Worm (Caenorhabditis elegans): ENCODE results near the gene sqv-3.

ce11 chrIII:9782483-9783081 lies 2.4 kb upstream of the sqv-3 start, which contains the start of gene R10E11.6:
- TF ChIP-seq lin-15B (tag; optimal IDR thresholded peaks at IDR 0.05) (no peak), nfya-1 (tag; optimal IDR thresholded peaks at IDR 0.05; ENCODE audit: insufficient read depth) (no peak), lin-39 (tag; optimal IDR thresholded peaks at IDR 0.05) (no peak), mdl-1 (tag; optimal IDR thresholded peaks at IDR 0.05) (no peak), ztf-11 (tag; optimal IDR thresholded peaks at IDR 0.05) (no peak), pqm-1 (tag; optimal IDR thresholded peaks at IDR 0.05) (no peak), egl-27 (tag; optimal IDR thresholded peaks at IDR 0.05) (no peak)

Data from whole organism, L3 larva.